Fruit fly (Drosophila melanogaster) whole organism: Measurements from ENCODE around the gene side-VI.

ENCODE experiments used
- CG8478 ChIP-seq: fragments of >200 bp; optimal IDR thresholded peaks from 2 replicates; lab custom pipeline; 2018; ENCODE audit warnings: inconsistent platforms
- Dll ChIP-seq: fragments of >200 bp; optimal IDR thresholded peaks from 2 replicates; lab custom pipeline; 2017
- EcR ChIP-seq, 2 experiments: fragments of >200 bp; optimal IDR thresholded peaks; 2 replicates each; lab custom pipeline; 2017; ENCODE audit warnings: missing biosample characterization in 2 of 2, missing genetic modification characterization in 2 of 2, missing genetic modification reagents in 2 of 2
- pan ChIP-seq: fragments of >200 bp; optimal IDR thresholded peaks from 2 replicates; lab custom pipeline; 2017
- psq ChIP-seq: fragments of >200 bp; optimal IDR thresholded peaks from 2 replicates; lab custom pipeline; 2017
- usp ChIP-seq: fragments of >200 bp; optimal IDR thresholded peaks from 2 replicates; lab custom pipeline; 2017; ENCODE audit warnings: missing biosample characterization, missing genetic modification characterization, mixed read lengths

DNA sequence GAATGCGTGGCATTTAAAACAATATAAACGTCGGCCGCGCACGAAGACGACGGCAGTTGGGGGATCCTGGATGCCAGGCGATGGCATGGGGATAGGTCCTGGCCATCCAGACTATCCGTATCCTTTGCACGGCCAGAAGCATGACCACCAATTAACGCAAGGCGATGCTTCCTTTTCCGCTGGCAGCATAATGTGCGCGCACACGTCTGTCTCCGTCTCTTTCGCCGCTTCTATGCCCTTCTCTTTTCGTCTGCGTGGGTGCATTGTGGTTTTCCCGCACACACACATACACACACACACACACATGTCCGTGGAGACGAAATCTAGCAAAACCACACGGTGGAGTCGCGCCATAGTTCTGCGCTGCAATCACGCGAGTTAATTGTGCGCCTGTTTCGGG is 14.6 kb upstream of the side-VI start:
- TF ChIP-seq Dll (lab: Kevin White, UChicago): no peak
- TF ChIP-seq EcR (GFP tag; optimal IDR thresholded peaks at IDR 0.05; lab: Kevin White, UChicago): no peak
- TF ChIP-seq CG8478 (lab: Kevin White, UChicago): no peak
- no peak for TF ChIP-seq pan
- no peak for TF ChIP-seq usp (GFP tag; lab: Kevin White, UChicago)
- no peak for TF ChIP-seq psq
